Fruit fly (Drosophila melanogaster) whole organism, embryonic: ENCODE results near the gene Chrac-16.

Experiments
- Aef1 ChIP-seq: fragments of 200-800 bp; sonication (Bioruptor generic); IDR thresholded peaks from 3 replicates; pipeline ENCODE4 v1.3.6; 2022; ENCODE audit warnings: missing biosample characterization, missing genetic modification characterization
- Antp ChIP-seq: fragments of 200-800 bp; sonication (Bioruptor generic); optimal IDR thresholded peaks from 3 replicates; lab custom pipeline; 2016; ENCODE audit warnings: missing biosample characterization, missing genetic modification characterization
- Asciz ChIP-seq: fragments of 200-800 bp; sonication (Bioruptor generic); optimal IDR thresholded peaks from 2 replicates; lab custom pipeline; 2017; ENCODE audit warnings: missing biosample characterization, mild to moderate bottlenecking, missing genetic modification characterization, missing genetic modification reagents
- CG11085 ChIP-seq: fragments of 200-800 bp; sonication (Bioruptor generic); IDR thresholded peaks from 2 replicates; pipeline ENCODE4 v1.3.6; 2022; ENCODE audit warnings: missing biosample characterization, missing genetic modification characterization
- CG11560 ChIP-seq: fragments of 200-800 bp; sonication (Bioruptor generic); IDR thresholded peaks from 3 replicates; pipeline ENCODE4 v1.3.6; 2022; ENCODE audit warnings: missing biosample characterization, missing genetic modification characterization
- CG12104 ChIP-seq: fragments of 200-800 bp; sonication (Bioruptor generic); optimal IDR thresholded peaks from 3 replicates; lab custom pipeline; 2016; ENCODE audit warnings: missing biosample characterization, missing genetic modification characterization
- CG13287 ChIP-seq: fragments of 200-800 bp; sonication (Bioruptor generic); IDR thresholded peaks from 2 replicates; pipeline ENCODE4 v1.3.6; 2022; ENCODE audit warnings: missing biosample characterization, missing genetic modification characterization; ENCODE audit not compliant: partially characterized antibody
- CG14050 ChIP-seq: fragments of 200-800 bp; sonication (Bioruptor generic); IDR thresholded peaks from 3 replicates; pipeline ENCODE4 v1.3.6; 2022; ENCODE audit warnings: missing biosample characterization, missing genetic modification characterization
- CG14667 ChIP-seq: fragments of 200-800 bp; sonication (Bioruptor generic); IDR thresholded peaks from 2 replicates; pipeline ENCODE4 v1.3.6; 2022; ENCODE audit warnings: missing biosample characterization, missing genetic modification characterization
- CG16779 ChIP-seq: fragments of 200-800 bp; sonication (Bioruptor generic); IDR thresholded peaks from 2 replicates; pipeline ENCODE4 v1.3.6; 2022; ENCODE audit warnings: missing biosample characterization, missing genetic modification characterization
- CG3065 ChIP-seq: fragments of 200-800 bp; sonication (Bioruptor generic); optimal IDR thresholded peaks from 2 replicates; lab custom pipeline; 2016; ENCODE audit warnings: missing biosample characterization, missing genetic modification characterization
- CG31441 ChIP-seq: fragments of 200-800 bp; sonication (Bioruptor generic); IDR thresholded peaks from 2 replicates; pipeline ENCODE4 v1.3.6; 2022; ENCODE audit warnings: missing biosample characterization, missing genetic modification characterization
- CG32772 ChIP-seq: fragments of 200-800 bp; sonication (Bioruptor generic); IDR thresholded peaks from 2 replicates; pipeline ENCODE4 v1.3.6; 2022; ENCODE audit warnings: missing biosample characterization, missing genetic modification characterization
- CG34224 ChIP-seq: fragments of 200-800 bp; sonication (Bioruptor generic); IDR thresholded peaks from 3 replicates; pipeline ENCODE4 v1.3.6; 2022; ENCODE audit warnings: missing biosample characterization, missing genetic modification characterization; ENCODE audit not compliant: partially characterized antibody
- CG7963 ChIP-seq: fragments of 200-800 bp; sonication (Bioruptor generic); IDR thresholded peaks from 3 replicates; pipeline ENCODE4 v1.3.6; 2022; ENCODE audit warnings: missing biosample characterization, missing genetic modification characterization; ENCODE audit not compliant: partially characterized antibody
- CG8089 ChIP-seq: fragments of 200-800 bp; sonication (Bioruptor generic); optimal IDR thresholded peaks from 3 replicates; lab custom pipeline; 2016; ENCODE audit warnings: missing biosample characterization, missing genetic modification characterization
- CG8765 ChIP-seq: fragments of 200-800 bp; sonication (Bioruptor generic); IDR thresholded peaks from 2 replicates; pipeline ENCODE4 v1.3.6; 2022; ENCODE audit warnings: missing biosample characterization, missing genetic modification characterization
- D ChIP-seq, 2 experiments: fragments of 200-800 bp in 1 of 2; fragments of >200 bp in 1 of 2; sonication (Bioruptor generic) in 1 of 2; optimal IDR thresholded peaks; 2 replicates in 1 of 2; 3 replicates in 1 of 2; lab custom pipeline; 2017; ENCODE audit warnings: mild to moderate bottlenecking in 1 of 2, missing biosample characterization in 1 of 2, missing genetic modification characterization in 1 of 2, missing genetic modification reagents in 1 of 2
- Dp ChIP-seq: fragments of 200-800 bp; sonication (Bioruptor generic); optimal IDR thresholded peaks from 2 replicates; lab custom pipeline; 2018; ENCODE audit warnings: missing biosample characterization, mild to moderate bottlenecking, missing genetic modification characterization, moderate library complexity
- Dref ChIP-seq: fragments of 200-800 bp; sonication (Bioruptor generic); IDR thresholded peaks from 2 replicates; pipeline ENCODE4 v1.3.6; 2022; ENCODE audit warnings: missing biosample characterization, missing genetic modification characterization
- E2f1 ChIP-seq: fragments of 200-800 bp; sonication (Bioruptor generic); IDR thresholded peaks from 2 replicates; pipeline ENCODE4 v1.3.6; 2022; ENCODE audit warnings: missing biosample characterization, missing genetic modification characterization
- Fer1 ChIP-seq: fragments of 200-800 bp; sonication (Bioruptor generic); optimal IDR thresholded peaks from 2 replicates; lab custom pipeline; 2017; ENCODE audit warnings: missing biosample characterization, mild to moderate bottlenecking, missing genetic modification characterization
- HHEX ChIP-seq: fragments of 200-800 bp; sonication (Bioruptor generic); optimal IDR thresholded peaks from 3 replicates; lab custom pipeline; 2017; ENCODE audit warnings: missing biosample characterization, mild to moderate bottlenecking, missing genetic modification characterization, missing genetic modification reagents
- HLH4C ChIP-seq: fragments of 200-800 bp; sonication (Bioruptor generic); IDR thresholded peaks from 3 replicates; pipeline ENCODE4 v1.3.6; 2022; ENCODE audit warnings: missing biosample characterization, missing genetic modification characterization; ENCODE audit not compliant: partially characterized antibody
- HLH54F ChIP-seq: fragments of 200-800 bp; sonication (Bioruptor generic); optimal IDR thresholded peaks from 3 replicates; lab custom pipeline; 2016; ENCODE audit warnings: missing biosample characterization, missing genetic modification characterization
- Max ChIP-seq: fragments of 200-800 bp; sonication (Bioruptor generic); optimal IDR thresholded peaks from 2 replicates; lab custom pipeline; 2016; ENCODE audit warnings: missing biosample characterization, mild to moderate bottlenecking, missing genetic modification characterization
- NC2α ChIP-seq: fragments of 200-800 bp; sonication (Bioruptor generic); optimal IDR thresholded peaks from 2 replicates; lab custom pipeline; 2016; ENCODE audit warnings: missing biosample characterization, missing genetic modification characterization
- Nf-YA ChIP-seq: fragments of 200-800 bp; sonication (Bioruptor generic); IDR thresholded peaks from 2 replicates; pipeline ENCODE4 v1.3.6; 2022; ENCODE audit warnings: missing biosample characterization, missing genetic modification characterization
- Oaz ChIP-seq: fragments of 200-800 bp; sonication (Bioruptor generic); IDR thresholded peaks from 2 replicates; pipeline ENCODE4 v1.3.6; 2022; ENCODE audit warnings: missing biosample characterization, missing genetic modification characterization
- Opbp ChIP-seq: fragments of 200-800 bp; sonication (Bioruptor generic); IDR thresholded peaks from 3 replicates; pipeline ENCODE4 v1.3.6; 2022; ENCODE audit warnings: missing biosample characterization, missing genetic modification characterization; ENCODE audit not compliant: partially characterized antibody
- Rx ChIP-seq: fragments of 200-800 bp; sonication (Bioruptor generic); IDR thresholded peaks from 2 replicates; pipeline ENCODE4 v1.3.6; 2022; ENCODE audit warnings: missing biosample characterization, missing genetic modification characterization
- Sox102F ChIP-seq: fragments of 200-800 bp; sonication (Bioruptor generic); optimal IDR thresholded peaks from 2 replicates; lab custom pipeline; 2018; ENCODE audit warnings: missing biosample characterization, mild to moderate bottlenecking, missing genetic modification characterization, moderate library complexity
- aop ChIP-seq: fragments of 200-800 bp; sonication (Bioruptor generic); IDR thresholded peaks from 2 replicates; pipeline ENCODE4 v1.3.6; 2022; ENCODE audit warnings: missing biosample characterization, missing genetic modification characterization
- ato ChIP-seq: fragments of 200-800 bp; sonication (Bioruptor generic); IDR thresholded peaks from 2 replicates; pipeline ENCODE4 v1.3.6; 2022; ENCODE audit warnings: missing biosample characterization, missing genetic modification characterization; ENCODE audit not compliant: partially characterized antibody
- dimm ChIP-seq: fragments of 200-800 bp; sonication (Bioruptor generic); IDR thresholded peaks from 2 replicates; pipeline ENCODE4 v1.3.6; 2022; ENCODE audit warnings: missing biosample characterization, missing genetic modification characterization
- emc ChIP-seq: fragments of 200-800 bp; sonication (Bioruptor generic); optimal IDR thresholded peaks from 2 replicates; lab custom pipeline; 2016; ENCODE audit warnings: missing biosample characterization, missing genetic modification characterization
- ewg ChIP-seq: fragments of 200-800 bp; sonication (Bioruptor generic); optimal IDR thresholded peaks from 3 replicates; lab custom pipeline; 2017; ENCODE audit warnings: mild to moderate bottlenecking, missing biosample characterization, missing genetic modification reagents, missing genetic modification characterization
- hb ChIP-seq: fragments of 200-800 bp; sonication (Bioruptor generic); IDR thresholded peaks from 3 replicates; pipeline ENCODE4 v1.3.6; 2022; ENCODE audit warnings: missing biosample characterization, missing genetic modification characterization; ENCODE audit not compliant: partially characterized antibody
- her ChIP-seq: fragments of 200-800 bp; sonication (Bioruptor generic); optimal IDR thresholded peaks from 2 replicates; lab custom pipeline; 2016; ENCODE audit warnings: missing biosample characterization, missing genetic modification characterization
- insv ChIP-seq, 2 experiments: fragments of 200-800 bp; sonication (Bioruptor generic); optimal IDR thresholded peaks; 3 replicates each; lab custom pipeline; 2016 to 2018; ENCODE audit warnings: missing biosample characterization in 2 of 2, missing genetic modification characterization in 2 of 2
- lov ChIP-seq, 2 experiments: fragments of 200-800 bp in 1 of 2; fragments of >200 bp in 1 of 2; sonication (Bioruptor generic) in 1 of 2; IDR thresholded peaks in 1 of 2; optimal IDR thresholded peaks in 1 of 2; 2 replicates in 1 of 2; 3 replicates in 1 of 2; pipeline versions ENCODE4 v1.3.6 to Lab custom; 2017 to 2022; ENCODE audit warnings: missing biosample characterization in 1 of 2, missing genetic modification characterization in 1 of 2
- repo ChIP-seq: fragments of 200-800 bp; sonication (Bioruptor generic); optimal IDR thresholded peaks from 2 replicates; lab custom pipeline; 2016; ENCODE audit warnings: missing biosample characterization, missing genetic modification characterization
- rib ChIP-seq: fragments of 200-800 bp; sonication (Bioruptor generic); IDR thresholded peaks from 2 replicates; pipeline ENCODE4 v1.3.6; 2022; ENCODE audit warnings: missing biosample characterization, missing genetic modification characterization
- run ChIP-seq: fragments of 200-800 bp; sonication (Bioruptor generic); optimal IDR thresholded peaks from 3 replicates; lab custom pipeline; 2018; ENCODE audit warnings: missing biosample characterization, mild to moderate bottlenecking, missing genetic modification characterization
- sr ChIP-seq: fragments of 200-800 bp; sonication (Bioruptor generic); IDR thresholded peaks from 3 replicates; pipeline ENCODE4 v1.3.6; 2022; ENCODE audit warnings: missing biosample characterization, missing genetic modification characterization
- stwl ChIP-seq: fragments of 200-800 bp; sonication (Bioruptor generic); optimal IDR thresholded peaks from 3 replicates; lab custom pipeline; 2018; ENCODE audit warnings: missing biosample characterization, mild to moderate bottlenecking, missing genetic modification characterization, moderate library complexity
- tll ChIP-seq, 2 experiments: fragments of 200-800 bp in 1 of 2; fragments of >200 bp in 1 of 2; sonication (Bioruptor generic) in 1 of 2; optimal IDR thresholded peaks; 2 replicates each; lab custom pipeline; 2017 to 2019; ENCODE audit warnings: missing biosample characterization in 2 of 2, missing genetic modification characterization in 2 of 2, mild to moderate bottlenecking in 1 of 2, moderate library complexity in 1 of 2
- unpg ChIP-seq: fragments of 200-800 bp; sonication (Bioruptor generic); optimal IDR thresholded peaks from 3 replicates; lab custom pipeline; 2018; ENCODE audit warnings: missing biosample characterization, mild to moderate bottlenecking, missing genetic modification characterization, moderate library complexity
- vvl ChIP-seq: fragments of 200-800 bp; sonication (Bioruptor generic); IDR thresholded peaks from 2 replicates; pipeline ENCODE4 v1.3.6; 2022; ENCODE audit warnings: missing biosample characterization, missing genetic modification characterization

Gene Chrac-16

dm6 chrX:12017815-12018439 is at the start of gene Chrac-16 (continued):
- TF ChIP-seq E2f1 (GFP tag; lab: Robert Waterston, UW) = no peak
- no peak for TF ChIP-seq ewg (GFP tag; lab: Kevin White, UChicago)
- TF ChIP-seq CG12104 (GFP tag; lab: Kevin White, UChicago) = no peak
- TF ChIP-seq NC2α (GFP tag; lab: Kevin White, UChicago) = no peak
- no peak for TF ChIP-seq Rx
- TF ChIP-seq ato = peak; percentile 70
- peak; percentile 38 for TF ChIP-seq stwl
- TF ChIP-seq sr = no peak
- peak; percentile 61 for TF ChIP-seq CG34224
- TF ChIP-seq insv (GFP tag; optimal IDR thresholded peaks at IDR 0.05; lab: Kevin White, UChicago) = no peak
- TF ChIP-seq CG32772 (GFP tag; lab: Robert Waterston, UW) = no peak
- no peak for TF ChIP-seq emc
- no peak for TF ChIP-seq Aef1 (GFP tag; lab: Robert Waterston, UW)
- TF ChIP-seq Antp (GFP tag; lab: Kevin White, UChicago) = no peak
- no peak for TF ChIP-seq Nf-YA
- peak; percentile 71 for TF ChIP-seq CG13287 (GFP tag; lab: Robert Waterston, UW)
- no peak for TF ChIP-seq CG14050 (GFP tag; lab: Robert Waterston, UW)
- no peak for TF ChIP-seq CG11560
- no peak for TF ChIP-seq HHEX (GFP tag; lab: Kevin White, UChicago)
- no peak for TF ChIP-seq CG16779
- TF ChIP-seq repo (GFP tag; lab: Kevin White, UChicago) = no peak
- no peak for TF ChIP-seq unpg
- TF ChIP-seq lov (optimal IDR thresholded peaks at IDR 0.05; lab: Kevin White, UChicago) = no peak
- TF ChIP-seq lov (GFP tag; IDR thresholded peaks at IDR 0.05; lab: Robert Waterston, UW) = no peak
- TF ChIP-seq run (tag; lab: Kevin White, UChicago) = no peak
- no peak for TF ChIP-seq vvl (GFP tag; lab: Robert Waterston, UW)
- TF ChIP-seq Asciz (GFP tag; lab: Kevin White, UChicago) = no peak
- TF ChIP-seq hb (GFP tag; lab: Robert Waterston, UW) = peak; percentile 73
- peak; percentile 11 for TF ChIP-seq Dp (GFP tag; lab: Kevin White, UChicago)
- TF ChIP-seq CG3065 = no peak
- TF ChIP-seq dimm (GFP tag; lab: Robert Waterston, UW) = no peak
- TF ChIP-seq Max (GFP tag; lab: Kevin White, UChicago) = no peak
- no peak for TF ChIP-seq CG8089
- no peak for TF ChIP-seq rib (GFP tag; lab: Robert Waterston, UW)
- TF ChIP-seq HLH4C (GFP tag; lab: Robert Waterston, UW) = peak; percentile 70
- TF ChIP-seq tll (GFP tag; optimal IDR thresholded peaks at IDR 0.05; lab: Kevin White, UChicago) = no peak
- TF ChIP-seq CG8765 = no peak
- TF ChIP-seq CG14667 (GFP tag; lab: Robert Waterston, UW) = no peak
- TF ChIP-seq D (optimal IDR thresholded peaks at IDR 0.05; lab: Kevin White, UChicago) = no peak
- TF ChIP-seq D (GFP tag; optimal IDR thresholded peaks at IDR 0.05; lab: Kevin White, UChicago) = no peak
- TF ChIP-seq Opbp (GFP tag; lab: Robert Waterston, UW) = peak; percentile 79
- TF ChIP-seq her = no peak
- no peak for TF ChIP-seq HLH54F
- no peak for TF ChIP-seq Sox102F (GFP tag; lab: Kevin White, UChicago)
- TF ChIP-seq aop (GFP tag; lab: Robert Waterston, UW) = no peak
- no peak for TF ChIP-seq CG31441
- no peak for TF ChIP-seq Fer1 (GFP tag; lab: Kevin White, UChicago)
- TF ChIP-seq CG7963 (GFP tag; lab: Robert Waterston, UW) = peak; percentile 63; the same call in 2 of the 3 replicates
- TF ChIP-seq Oaz (GFP tag; lab: Robert Waterston, UW) = no peak
- peak; percentile 76 for TF ChIP-seq Dref (GFP tag; lab: Robert Waterston, UW)
- TF ChIP-seq CG11085 (GFP tag; lab: Robert Waterston, UW) = no peak
